Worm (Caenorhabditis elegans) whole organism, L3 larva: ENCODE data around the gene gpa-18.
"Not testable (repeated sequence)": the region's sequence is repeated elsewhere in the genome, so short reads cannot be mapped to it uniquely, and the experiment has no call there.

Source experiments
- R02D3.7 ChIP-seq: fragments of 150-350 bp; optimal IDR thresholded peaks from 2 replicates; lab custom pipeline; 2014; ENCODE audit warnings: missing biosample characterization, missing genetic modification characterization
- ZK546.5 ChIP-seq: sonication (generic microtip); optimal IDR thresholded peaks from 2 replicates; lab custom pipeline; 2017; ENCODE audit warnings: missing biosample characterization, missing genetic modification characterization
- aly-2 ChIP-seq: fragments of 150-350 bp; optimal IDR thresholded peaks from 2 replicates; lab custom pipeline; 2014; ENCODE audit warnings: missing biosample characterization, missing genetic modification characterization
- ama-1 ChIP-seq: fragments of 150-350 bp; optimal IDR thresholded peaks from 2 replicates; lab custom pipeline; 2018
- ceh-16 ChIP-seq: sonication (generic microtip); optimal IDR thresholded peaks from 2 replicates; lab custom pipeline; 2017; ENCODE audit warnings: missing biosample characterization, missing genetic modification characterization
- ceh-28 ChIP-seq: fragments of 150-350 bp; optimal IDR thresholded peaks from 2 replicates; lab custom pipeline; 2014; ENCODE audit warnings: missing biosample characterization, missing genetic modification reagents, missing genetic modification characterization
- ceh-82 ChIP-seq: fragments of 150-350 bp; optimal IDR thresholded peaks from 2 replicates; lab custom pipeline; 2014; ENCODE audit warnings: missing biosample characterization, missing genetic modification characterization
- egl-5 ChIP-seq: fragments of 150-350 bp; optimal IDR thresholded peaks from 2 replicates; lab custom pipeline; 2017; ENCODE audit warnings: missing biosample characterization, missing genetic modification reagents, missing genetic modification characterization, inconsistent platforms
- elt-1 ChIP-seq: fragments of 150-350 bp; optimal IDR thresholded peaks from 2 replicates; lab custom pipeline; 2014; ENCODE audit warnings: missing biosample characterization, missing genetic modification characterization
- elt-2 ChIP-seq: sonication (generic microtip); optimal IDR thresholded peaks from 2 replicates; lab custom pipeline; 2016; ENCODE audit warnings: missing genetic modification reagents, mild to moderate bottlenecking, missing genetic modification characterization, missing compliant biosample characterization
- elt-3 ChIP-seq, 3 experiments: fragments of 150-350 bp in 1 of 3; sonication (generic microtip) in 2 of 3; optimal IDR thresholded peaks; 2 replicates in 2 of 3; 4 replicates in 1 of 3; lab custom pipeline; 2014 to 2017; ENCODE audit warnings: missing biosample characterization in 3 of 3, missing genetic modification characterization in 3 of 3
- eor-1 ChIP-seq, 2 experiments: fragments of 150-350 bp; optimal IDR thresholded peaks; 2 replicates each; lab custom pipeline; 2014 to 2018; ENCODE audit warnings: missing biosample characterization in 2 of 2, missing genetic modification characterization in 2 of 2
- fkh-10 ChIP-seq: sonication (generic microtip); optimal IDR thresholded peaks from 2 replicates; lab custom pipeline; 2017; ENCODE audit warnings: missing biosample characterization, missing genetic modification reagents, missing genetic modification characterization
- fkh-2 ChIP-seq: fragments of 150-350 bp; optimal IDR thresholded peaks from 2 replicates; lab custom pipeline; 2014; ENCODE audit warnings: missing biosample characterization, missing genetic modification reagents, missing genetic modification characterization
- fos-1 ChIP-seq: fragments of 150-350 bp; optimal IDR thresholded peaks from 2 replicates; lab custom pipeline; 2014; ENCODE audit warnings: missing biosample characterization, missing genetic modification characterization
- lin-15B ChIP-seq: fragments of 150-350 bp; optimal IDR thresholded peaks from 2 replicates; lab custom pipeline; 2014; ENCODE audit warnings: missing biosample characterization, missing genetic modification characterization
- lin-39 ChIP-seq: fragments of 150-350 bp; optimal IDR thresholded peaks from 2 replicates; lab custom pipeline; 2018; ENCODE audit warnings: missing biosample characterization, missing genetic modification reagents, missing genetic modification characterization
- lsy-12 ChIP-seq: sonication (generic microtip); optimal IDR thresholded peaks from 2 replicates; lab custom pipeline; 2016; ENCODE audit warnings: mild to moderate bottlenecking, missing genetic modification characterization, missing compliant biosample characterization
- mdl-1 ChIP-seq: fragments of 150-350 bp; optimal IDR thresholded peaks from 2 replicates; lab custom pipeline; 2014; ENCODE audit warnings: missing biosample characterization, missing genetic modification characterization
- mml-1 ChIP-seq: fragments of 150-350 bp; sonication (generic microtip); optimal IDR thresholded peaks from 3 replicates; lab custom pipeline; 2014; ENCODE audit warnings: missing biosample characterization, missing genetic modification characterization
- nfya-1 ChIP-seq: sonication (generic microtip); optimal IDR thresholded peaks from 2 replicates; lab custom pipeline; 2017; ENCODE audit warnings: missing genetic modification characterization, mild to moderate bottlenecking, missing compliant biosample characterization, antibody characterized with exemption, moderate library complexity; ENCODE audit not compliant: insufficient read depth
- nhr-11 ChIP-seq: fragments of 150-350 bp; optimal IDR thresholded peaks from 2 replicates; lab custom pipeline; 2014; ENCODE audit warnings: missing biosample characterization, missing genetic modification characterization
- nhr-23 ChIP-seq: fragments of 150-350 bp; optimal IDR thresholded peaks from 2 replicates; lab custom pipeline; 2014; ENCODE audit warnings: missing biosample characterization, missing genetic modification reagents, missing genetic modification characterization
- nhr-237 ChIP-seq: fragments of 150-350 bp; optimal IDR thresholded peaks from 2 replicates; lab custom pipeline; 2014; ENCODE audit warnings: missing biosample characterization, missing genetic modification characterization
- nhr-25 ChIP-seq: sonication (generic microtip); optimal IDR thresholded peaks from 2 replicates; lab custom pipeline; 2017; ENCODE audit warnings: missing biosample characterization, missing genetic modification characterization
- nhr-28 ChIP-seq: fragments of 150-350 bp; optimal IDR thresholded peaks from 2 replicates; lab custom pipeline; 2014; ENCODE audit warnings: missing biosample characterization, missing genetic modification characterization
- nhr-43 ChIP-seq: sonication (generic microtip); optimal IDR thresholded peaks from 2 replicates; lab custom pipeline; 2016; ENCODE audit warnings: mild to moderate bottlenecking, missing genetic modification characterization, missing compliant biosample characterization; ENCODE audit not compliant: poor library complexity, severe bottlenecking
- nhr-67 ChIP-seq: fragments of 150-350 bp; optimal IDR thresholded peaks from 2 replicates; lab custom pipeline; 2014; ENCODE audit warnings: missing biosample characterization, missing genetic modification characterization
- nhr-76 ChIP-seq: fragments of 150-350 bp; sonication (generic microtip); optimal IDR thresholded peaks from 5 replicates; lab custom pipeline; 2014; ENCODE audit warnings: missing biosample characterization, missing genetic modification characterization
- nhr-77 ChIP-seq: fragments of 150-350 bp; optimal IDR thresholded peaks from 2 replicates; lab custom pipeline; 2014; ENCODE audit warnings: missing biosample characterization, missing genetic modification characterization
- pha-4 ChIP-seq: fragments of 150-350 bp; optimal IDR thresholded peaks from 2 replicates; lab custom pipeline; 2014; ENCODE audit warnings: missing biosample characterization, missing genetic modification reagents, missing genetic modification characterization
- pqm-1 ChIP-seq: fragments of 150-350 bp; optimal IDR thresholded peaks from 2 replicates; lab custom pipeline; 2017; ENCODE audit warnings: missing biosample characterization, missing genetic modification characterization, inconsistent platforms
- skn-1 ChIP-seq: fragments of 150-350 bp; optimal IDR thresholded peaks from 2 replicates; lab custom pipeline; 2014; ENCODE audit warnings: missing biosample characterization, missing genetic modification characterization
- snpc-4 ChIP-seq: fragments of 150-350 bp; optimal IDR thresholded peaks from 2 replicates; lab custom pipeline; 2014; ENCODE audit warnings: missing biosample characterization, missing genetic modification characterization
- tbx-2 ChIP-seq: sonication (generic microtip); optimal IDR thresholded peaks from 2 replicates; lab custom pipeline; 2016; ENCODE audit warnings: mild to moderate bottlenecking, missing genetic modification characterization, missing compliant biosample characterization
- unc-39 ChIP-seq: sonication (generic microtip); optimal IDR thresholded peaks from 4 replicates; lab custom pipeline; 2017; ENCODE audit warnings: missing biosample characterization, missing genetic modification characterization
- ztf-11 ChIP-seq: fragments of 150-350 bp; optimal IDR thresholded peaks from 2 replicates; lab custom pipeline; 2014; ENCODE audit warnings: missing biosample characterization, missing genetic modification characterization

The gpa-18 gene

DNA sequence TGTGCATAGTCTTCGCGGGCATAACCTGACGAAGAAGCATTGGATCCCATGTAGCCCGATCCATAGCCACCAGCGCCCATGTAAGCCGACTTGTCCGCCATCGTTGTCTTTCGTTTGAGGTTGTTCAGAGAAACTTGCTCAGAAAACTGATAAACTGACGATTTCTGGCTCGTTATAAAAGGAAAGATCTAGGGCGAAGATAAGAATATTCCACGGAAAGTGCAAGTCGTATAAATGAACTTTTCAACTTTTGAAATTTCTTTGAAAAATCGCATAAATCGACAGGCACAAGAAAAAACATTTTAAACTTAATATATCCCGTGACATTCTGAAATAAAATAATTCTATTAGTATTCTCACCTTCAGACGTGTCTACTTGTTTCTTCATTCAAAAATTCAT is 32.5 kb downstream of the gpa-18 start, which contains the start of the genes nspd-3 and C24D10.2:
Gene nspd-3 (minus strand): TSS at position 101 of the 400 bp plus-strand sequence.
Gene C24D10.2 (plus strand): TSS at position 399 of the 400 bp plus-strand sequence.
- TF ChIP-seq lsy-12, nhr-43, nhr-237 (tag; lab: Kevin White, UChicago): not testable (repeated sequence)

- TF ChIP-seq snpc-4 (tag; lab: Kevin White, UChicago) (peak; percentile 46), nfya-1 (peak; percentile 53), nhr-28 (tag; lab: Kevin White, UChicago) (no peak), nhr-11 (tag; lab: Kevin White, UChicago) (no peak), ceh-16 (tag; lab: Kevin White, UChicago) (no peak), lin-15B (tag; lab: Kevin White, UChicago) (peak; percentile 87), nhr-76 (no peak), ztf-11 (tag; lab: Kevin White, UChicago) (no peak), pha-4 (tag; lab: Kevin White, UChicago) (no peak), nhr-23 (tag; lab: Kevin White, UChicago) (peak; percentile 70), nhr-67 (tag; lab: Kevin White, UChicago) (no peak), R02D3.7 (tag; lab: Kevin White, UChicago) (peak; percentile 42)
Observed at ce11 chrIV:5160171-5160570, 35.3 kb downstream of the gpa-18 start, which contains the start of the genes C24D10.6 and C24D10.4. Gene C24D10.6 (minus strand): TSS chrIV:5160248. Gene C24D10.4 (plus strand): TSS chrIV:5160522.

- TF ChIP-seq elt-2 (tag; lab: Kevin White, UChicago) = no peak
- no peak for TF ChIP-seq nhr-43 (tag; lab: Kevin White, UChicago)
- no peak for TF ChIP-seq fos-1 (tag; lab: Kevin White, UChicago)
- TF ChIP-seq nhr-67 (tag; lab: Kevin White, UChicago) = no peak
- no peak for TF ChIP-seq nhr-77 (tag; lab: Kevin White, UChicago)
- TF ChIP-seq elt-1 (tag; lab: Kevin White, UChicago) = no peak
- no peak for TF ChIP-seq tbx-2 (tag; lab: Kevin White, UChicago)
- no peak for TF ChIP-seq egl-5
- TF ChIP-seq lin-39 (tag; lab: Kevin White, UChicago) = no peak
- TF ChIP-seq ama-1 = no peak
- TF ChIP-seq nfya-1 = no peak
- no peak for TF ChIP-seq mdl-1
- no peak for TF ChIP-seq nhr-23 (tag; lab: Kevin White, UChicago)
- TF ChIP-seq nhr-25 (tag; lab: Kevin White, UChicago) = no peak
- no peak for TF ChIP-seq unc-39 (tag; lab: Kevin White, UChicago)
- no peak for TF ChIP-seq eor-1 (tag; optimal IDR thresholded peaks at IDR 0.05; lab: Kevin White, UChicago)
- no peak for TF ChIP-seq mml-1
Observed at ce11 chrIV:5157226-5157625, 38.2 kb downstream of the gpa-18 start, which contains the start of gene C24D10.49. Gene C24D10.49 (minus strand): TSS chrIV:5157326.

- no peak for TF ChIP-seq aly-2
- TF ChIP-seq, all 47 proteins: peak for 0
Observed at ce11 chrIV:5152391-5152790, 43.0 kb downstream of the gpa-18 start, which contains the start of gene soc-2. Gene soc-2 (minus strand): TSS chrIV:5152491.

DNA sequence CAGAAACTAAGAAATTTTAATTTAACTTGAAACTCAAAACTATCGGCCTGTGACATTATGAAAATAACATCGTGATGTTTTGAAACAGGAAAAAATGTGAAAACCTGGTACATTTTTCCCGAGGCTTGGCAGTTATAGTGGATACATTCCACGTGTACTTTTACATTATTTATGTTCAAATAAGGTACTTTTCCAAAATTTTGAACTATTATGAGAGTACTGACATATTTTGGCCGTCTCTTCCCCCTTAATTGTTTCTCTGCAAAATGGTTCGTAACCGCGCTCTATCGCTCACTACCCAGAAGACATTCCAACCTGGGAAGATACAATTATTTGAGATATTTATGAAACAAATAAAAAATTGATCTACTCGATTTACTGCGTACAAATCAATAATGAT is 45.6 kb downstream of the gpa-18 start, which contains the start of gene C24D10.5:
Gene C24D10.5 (plus strand): TSS at position 301 of the 400 bp plus-strand sequence.
- TF ChIP-seq nhr-25 (tag; lab: Kevin White, UChicago) (no peak), skn-1 (no peak), pqm-1 (no peak), nhr-23 (tag; lab: Kevin White, UChicago) (no peak), pha-4 (tag; lab: Kevin White, UChicago) (no peak), nhr-77 (tag; lab: Kevin White, UChicago) (no peak), fkh-10 (no peak), ceh-82 (tag; lab: Kevin White, UChicago) (no peak), lin-39 (tag; lab: Kevin White, UChicago) (no peak), ZK546.5 (tag; lab: Kevin White, UChicago) (no peak), lsy-12 (tag; lab: Kevin White, UChicago) (no peak), ceh-28 (tag; lab: Kevin White, UChicago) (no peak), nhr-43 (tag; lab: Kevin White, UChicago) (no peak), nhr-28 (tag; lab: Kevin White, UChicago) (no peak), elt-1 (tag; lab: Kevin White, UChicago) (no peak), elt-3 (tag; optimal IDR thresholded peaks at IDR 0.05; lab: Kevin White, UChicago) (no peak), fkh-2 (tag; lab: Kevin White, UChicago) (no peak)
